Fruit fly (Drosophila melanogaster) whole organism, wandering third instar larva: ENCODE data around the gene hiro.
A peak's percentile ranks its signal among the peaks of the same experiment; 100 is the strongest.

Experiments used
- CG32264 ChIP-seq: fragments of 200-800 bp; sonication (Bioruptor generic); optimal IDR thresholded peaks from 2 replicates; lab custom pipeline; 2016; ENCODE audit warnings: missing biosample characterization, missing genetic modification characterization
- CG9705 ChIP-seq: fragments of 200-800 bp; sonication (Bioruptor generic); optimal IDR thresholded peaks from 2 replicates; lab custom pipeline; 2018; ENCODE audit warnings: missing biosample characterization, mild to moderate bottlenecking, missing genetic modification characterization
- CrebA ChIP-seq: fragments of 200-800 bp; sonication (Bioruptor generic); optimal IDR thresholded peaks from 2 replicates; lab custom pipeline; 2016; ENCODE audit warnings: missing biosample characterization, mild to moderate bottlenecking, missing genetic modification characterization, borderline replicate concordance
- Dif ChIP-seq: fragments of 200-275, 200-300 bp; sonication (Bioruptor generic); optimal IDR thresholded peaks from 2 replicates; lab custom pipeline; 2018; ENCODE audit warnings: missing biosample characterization, missing genetic modification characterization; ENCODE audit not compliant: partially characterized antibody
- HLH106 ChIP-seq: fragments of 200-800 bp; optimal IDR thresholded peaks from 3 replicates; lab custom pipeline; 2019; ENCODE audit warnings: missing biosample characterization, mild to moderate bottlenecking, missing genetic modification characterization, moderate library complexity
- Hnf4 ChIP-seq: fragments of 200-800 bp; sonication (Bioruptor generic); optimal IDR thresholded peaks from 2 replicates; lab custom pipeline; 2016; ENCODE audit warnings: missing biosample characterization, mild to moderate bottlenecking, missing genetic modification characterization
- Hr78 ChIP-seq: fragments of >200 bp; optimal IDR thresholded peaks from 2 replicates; lab custom pipeline; 2017; ENCODE audit warnings: missing biosample characterization, missing genetic modification characterization
- Hr83 ChIP-seq: fragments of 200-300 bp; sonication (Bioruptor generic); optimal IDR thresholded peaks from 2 replicates; lab custom pipeline; 2016; ENCODE audit warnings: missing biosample characterization, mild to moderate bottlenecking, missing genetic modification characterization, moderate library complexity; ENCODE audit not compliant: poor library complexity, severe bottlenecking
- Jra ChIP-seq: sonication (Bioruptor generic); optimal IDR thresholded peaks from 2 replicates; lab custom pipeline; 2016; ENCODE audit warnings: missing biosample characterization, missing genetic modification characterization
- Mio ChIP-seq: sonication (Bioruptor generic); optimal IDR thresholded peaks from 2 replicates; lab custom pipeline; 2016; ENCODE audit warnings: missing biosample characterization, missing genetic modification characterization
- N ChIP-seq: fragments of >200 bp; optimal IDR thresholded peaks from 2 replicates; lab custom pipeline; 2018; ENCODE audit warnings: missing biosample characterization, missing external identifiers, missing genetic modification characterization
- Rel ChIP-seq, 2 experiments: fragments of 200-800 bp; sonication (Bioruptor generic) in 1 of 2; optimal IDR thresholded peaks; 2 replicates in 1 of 2; 3 replicates in 1 of 2; lab custom pipeline; 2016 to 2019; ENCODE audit warnings: mild to moderate bottlenecking in 2 of 2, missing biosample characterization in 2 of 2, missing genetic modification characterization in 2 of 2, moderate library complexity in 1 of 2
- Vsx2 ChIP-seq: fragments of 200-300, 225-300 bp; sonication (Bioruptor generic); optimal IDR thresholded peaks from 2 replicates; lab custom pipeline; 2018; ENCODE audit warnings: missing biosample characterization, missing genetic modification characterization; ENCODE audit not compliant: partially characterized antibody
- br ChIP-seq: fragments of 200-800 bp; sonication (Bioruptor generic); optimal IDR thresholded peaks from 2 replicates; lab custom pipeline; 2016; ENCODE audit warnings: missing biosample characterization, missing genetic modification characterization
- dl ChIP-seq, 2 experiments: fragments of 175-275, 200-275 bp in 1 of 2; fragments of 200-275 bp in 1 of 2; sonication (Bioruptor generic); optimal IDR thresholded peaks; lab custom pipeline; 2018; ENCODE audit warnings: mild to moderate bottlenecking in 2 of 2, missing biosample characterization in 2 of 2, missing genetic modification characterization in 2 of 2, moderate library complexity in 2 of 2; ENCODE audit not compliant: partially characterized antibody in 2 of 2, insufficient read depth in 1 of 2
- dmrt93B ChIP-seq: fragments of 200-800 bp; sonication (Bioruptor generic); optimal IDR thresholded peaks from 2 replicates; lab custom pipeline; 2018; ENCODE audit warnings: missing biosample characterization, mild to moderate bottlenecking, missing genetic modification characterization
- dsf ChIP-seq: sonication (Bioruptor generic); optimal IDR thresholded peaks from 2 replicates; lab custom pipeline; 2016; ENCODE audit warnings: missing biosample characterization, missing genetic modification characterization, borderline replicate concordance
- foxo ChIP-seq, 2 experiments: fragments of 200-800 bp; sonication (Bioruptor generic); optimal IDR thresholded peaks; 2 replicates in 1 of 2; 3 replicates in 1 of 2; lab custom pipeline; 2016 to 2017; ENCODE audit warnings: missing biosample characterization in 2 of 2, missing genetic modification characterization in 2 of 2
- jim ChIP-seq: fragments of 175-275, 200-325 bp; sonication (Bioruptor generic); optimal IDR thresholded peaks from 2 replicates; lab custom pipeline; 2016; ENCODE audit warnings: missing biosample characterization, mild to moderate bottlenecking, missing genetic modification characterization
- lola ChIP-seq: fragments of >200 bp; optimal IDR thresholded peaks from 2 replicates; lab custom pipeline; 2017; ENCODE audit warnings: missing biosample characterization, missing genetic modification characterization
- pan ChIP-seq: fragments of >200 bp; optimal IDR thresholded peaks from 2 replicates; lab custom pipeline; 2017
- psq ChIP-seq: fragments of 200-800 bp; sonication (Bioruptor generic); optimal IDR thresholded peaks from 3 replicates; lab custom pipeline; 2017; ENCODE audit warnings: missing biosample characterization, mild to moderate bottlenecking, missing genetic modification characterization, moderate library complexity
- rgr ChIP-seq: fragments of 200-800 bp; sonication (Bioruptor generic); optimal IDR thresholded peaks from 3 replicates; lab custom pipeline; 2016; ENCODE audit warnings: missing biosample characterization, mild to moderate bottlenecking, missing genetic modification characterization
- sage ChIP-seq: fragments of 200-800 bp; sonication (Bioruptor generic); optimal IDR thresholded peaks from 2 replicates; lab custom pipeline; 2016; ENCODE audit warnings: missing biosample characterization, mild to moderate bottlenecking, missing genetic modification characterization
- usp ChIP-seq: fragments of >200 bp; optimal IDR thresholded peaks from 2 replicates; lab custom pipeline; 2017; ENCODE audit warnings: missing biosample characterization, missing genetic modification characterization

The hiro gene

dm6 chr3L:692699-693098, 4.9 kb upstream of the hiro start, which contains the start of gene Vti1a:
Gene Vti1a, minus strand, starts transcription at chr3L:692919.
- TF ChIP-seq Rel (GFP tag; optimal IDR thresholded peaks at IDR 0.05; lab: Kevin White, UChicago) (no peak), Rel (tag; optimal IDR thresholded peaks at IDR 0.05; lab: Kevin White, UChicago) (peak; percentile 31), CrebA (GFP tag; lab: Kevin White, UChicago) (no peak)

- TF ChIP-seq lola (GFP tag; lab: Kevin White, UChicago) (no peak), psq (GFP tag; lab: Kevin White, UChicago) (no peak), Rel (GFP tag; optimal IDR thresholded peaks at IDR 0.05; lab: Kevin White, UChicago) (no peak), Rel (tag; optimal IDR thresholded peaks at IDR 0.05; lab: Kevin White, UChicago) (no peak), pan (lab: Kevin White, UChicago) (no peak), Mio (GFP tag; lab: Kevin White, UChicago) (no peak), br (GFP tag; lab: Kevin White, UChicago) (no peak), Hnf4 (GFP tag; lab: Kevin White, UChicago) (no peak), foxo (GFP tag; optimal IDR thresholded peaks at IDR 0.05; lab: Kevin White, UChicago) (no peak), CrebA (GFP tag; lab: Kevin White, UChicago) (no peak), Hr83 (GFP tag; lab: Kevin White, UChicago) (no peak), Dif (GFP tag; lab: Kevin White, UChicago) (no peak), usp (no peak), jim (GFP tag; lab: Kevin White, UChicago) (no peak), sage (GFP tag; lab: Kevin White, UChicago) (no peak), Jra (no peak), dl (GFP tag; optimal IDR thresholded peaks at IDR 0.05; lab: Kevin White, UChicago; ENCODE audit: insufficient read depth in 1 of 2, partially characterized antibody in 2 of 2) (no peak), CG9705 (GFP tag; lab: Kevin White, UChicago) (no peak)
These were observed 2.4 kb upstream of the hiro start, which contains the start of the genes CG32483 and RabX6 for dm6 chr3L:690031-690686. Gene CG32483, minus strand, starts transcription at chr3L:690081. Gene RabX6, plus strand, starts transcription at chr3L:690517.

dm6 chr3L:685441-685804, 2.3 kb downstream of the hiro start, which contains the start of gene ebd1:
Gene ebd1, minus strand, starts transcription at chr3L:685549.
- TF ChIP-seq usp (no peak), Dif (GFP tag; lab: Kevin White, UChicago) (peak; percentile 90), dl (GFP tag; optimal IDR thresholded peaks at IDR 0.05; lab: Kevin White, UChicago; ENCODE audit: insufficient read depth in 1 of 2, partially characterized antibody in 2 of 2) (peak in 1 of 2 experiments; percentile 32), N (no peak), Vsx2 (GFP tag; lab: Kevin White, UChicago) (peak; percentile 63)

dm6 chr3L:684749-685440, 2.9 kb downstream of the hiro start:
- TF ChIP-seq dsf (GFP tag; lab: Kevin White, UChicago) (no peak), HLH106 (tag; lab: Kevin White, UChicago) (peak; percentile 12), psq (GFP tag; lab: Kevin White, UChicago) (peak; percentile 19)
- TF ChIP-seq, all 38 proteins: peak for 2

dm6 chr3L:682420-682882, 5.3 kb downstream of the hiro start, which contains the start of gene CG3386:
Gene CG3386, minus strand, starts transcription at chr3L:682470.
- TF ChIP-seq br (GFP tag; lab: Kevin White, UChicago) (no peak), Hr78 (GFP tag; lab: Kevin White, UChicago) (no peak), usp (no peak), rgr (no peak), dmrt93B (no peak), CG32264 (GFP tag; lab: Kevin White, UChicago) (no peak)
